Worm (Caenorhabditis elegans) whole organism, late embryonic: ENCODE data around the gene C35A5.10.

Experiments
- ama-1 ChIP-seq: fragments of 150-350 bp; optimal IDR thresholded peaks from 2 replicates; lab custom pipeline; 2014
- ceh-22 ChIP-seq: sonication (generic microtip); optimal IDR thresholded peaks from 2 replicates; lab custom pipeline; 2017; ENCODE audit warnings: missing biosample characterization, missing genetic modification characterization
- ceh-30 ChIP-seq: fragments of 150-350 bp; optimal IDR thresholded peaks from 2 replicates; lab custom pipeline; 2014; ENCODE audit warnings: missing biosample characterization, missing genetic modification characterization
- fkh-10 ChIP-seq: fragments of 150-350 bp; optimal IDR thresholded peaks from 2 replicates; lab custom pipeline; 2014; ENCODE audit warnings: missing biosample characterization, missing genetic modification reagents, missing genetic modification characterization
- gmeb-2 ChIP-seq: sonication (generic microtip); optimal IDR thresholded peaks from 2 replicates; lab custom pipeline; 2016; ENCODE audit warnings: missing genetic modification characterization, inconsistent platforms, missing compliant biosample characterization
- odd-2 ChIP-seq: sonication (generic microtip); optimal IDR thresholded peaks from 2 replicates; lab custom pipeline; 2017; ENCODE audit warnings: antibody characterized with exemption, mild to moderate bottlenecking, missing genetic modification characterization, missing compliant biosample characterization

ce11 chrV:10489998-10490397, 14.0 kb upstream of the C35A5.10 start, which contains the start of gene ncx-5:
- TF ChIP-seq ama-1 = no peak
- TF ChIP-seq ceh-22 (tag; lab: Kevin White, UChicago) = no peak
- TF ChIP-seq ceh-30 (tag; lab: Kevin White, UChicago) = no peak
- no peak for TF ChIP-seq gmeb-2 (tag; lab: Kevin White, UChicago)
- no peak for TF ChIP-seq odd-2 (tag; lab: Kevin White, UChicago)
- no peak for TF ChIP-seq fkh-10 (GFP tag; lab: Kevin White, UChicago)
